Fruit fly (Drosophila melanogaster) whole organism, embryonic: Measurements from ENCODE around the gene Nup93-1.

Experiments
- Bgb ChIP-seq: fragments of 200-800 bp; sonication (Bioruptor generic); IDR thresholded peaks from 2 replicates; pipeline ENCODE4 v1.3.6; 2022; ENCODE audit warnings: missing biosample characterization, missing genetic modification characterization; ENCODE audit not compliant: partially characterized antibody
- CG17385 ChIP-seq: fragments of 200-800 bp; sonication (Bioruptor generic); optimal IDR thresholded peaks from 3 replicates; lab custom pipeline; 2018; ENCODE audit warnings: missing biosample characterization, mild to moderate bottlenecking, missing genetic modification characterization
- CG3847 ChIP-seq: fragments of 200-800 bp; sonication (Bioruptor generic); IDR thresholded peaks from 2 replicates; pipeline ENCODE4 v1.3.6; 2022; ENCODE audit warnings: missing biosample characterization, missing genetic modification characterization
- CG4328 ChIP-seq: fragments of 200-800 bp; sonication (Bioruptor generic); optimal IDR thresholded peaks from 3 replicates; lab custom pipeline; 2017; ENCODE audit warnings: missing biosample characterization, missing genetic modification reagents, missing genetic modification characterization
- Trl ChIP-seq, 3 experiments: fragments of >200 bp in 2 of 3; fragments of 200-800 bp in 1 of 3; sonication (Bioruptor generic) in 1 of 3; optimal IDR thresholded peaks; 2 replicates in 1 of 3; 3 replicates in 2 of 3; lab custom pipeline; 2016 to 2017; ENCODE audit warnings: missing biosample characterization in 1 of 3, missing genetic modification characterization in 1 of 3
- fd96Cb ChIP-seq: fragments of 200-800 bp; sonication (Bioruptor generic); optimal IDR thresholded peaks from 2 replicates; lab custom pipeline; 2018; ENCODE audit warnings: missing biosample characterization, mild to moderate bottlenecking, missing genetic modification characterization, moderate library complexity
- kah ChIP-seq: fragments of 200-800 bp; sonication (Bioruptor generic); optimal IDR thresholded peaks from 2 replicates; lab custom pipeline; 2018; ENCODE audit warnings: missing biosample characterization, mild to moderate bottlenecking, missing genetic modification characterization
- pnt ChIP-seq: fragments of 200-800 bp; sonication (Bioruptor generic); optimal IDR thresholded peaks from 3 replicates; lab custom pipeline; 2016; ENCODE audit warnings: missing biosample characterization, missing genetic modification characterization
- psq ChIP-seq: fragments of 200-800 bp; sonication (Bioruptor generic); optimal IDR thresholded peaks from 2 replicates; lab custom pipeline; 2017; ENCODE audit warnings: missing biosample characterization, missing genetic modification characterization

dm6 chrX:13805554-13805953, 17.1 kb upstream of the Nup93-1 start:
- TF ChIP-seq psq (GFP tag; lab: Kevin White, UChicago) = no peak
- TF ChIP-seq fd96Cb (tag; lab: Kevin White, UChicago) = no peak
- peak; percentile 54 to 69 for TF ChIP-seq Trl (optimal IDR thresholded peaks at IDR 0.05; lab: Kevin White, UChicago)
- TF ChIP-seq Trl (GFP tag; optimal IDR thresholded peaks at IDR 0.05; lab: Kevin White, UChicago) = peak; percentile 27
- TF ChIP-seq Bgb (GFP tag; lab: Robert Waterston, UW) = 0 out of 2 replicates have a peak, but pooled peaks have one; percentile 12
- TF ChIP-seq CG4328 (GFP tag; lab: Kevin White, UChicago) = no peak
- no peak for TF ChIP-seq pnt (GFP tag; lab: Kevin White, UChicago)
- no peak for TF ChIP-seq CG3847 (GFP tag; lab: Robert Waterston, UW)
- no peak for TF ChIP-seq kah (GFP tag; lab: Kevin White, UChicago)
- no peak for TF ChIP-seq CG17385 (GFP tag; lab: Kevin White, UChicago)
